Fruit fly (Drosophila melanogaster) whole organism, embryonic: ENCODE data around the gene Gk1.
A peak's percentile ranks its signal among the peaks of the same experiment; 100 is the strongest.

Experiments
- CG15073 ChIP-seq: fragments of 200-800 bp; sonication (Bioruptor generic); optimal IDR thresholded peaks from 2 replicates; lab custom pipeline; 2016; ENCODE audit warnings: missing biosample characterization, missing genetic modification characterization
- CG4328 ChIP-seq: fragments of 200-800 bp; sonication (Bioruptor generic); optimal IDR thresholded peaks from 3 replicates; lab custom pipeline; 2017; ENCODE audit warnings: missing biosample characterization, missing genetic modification reagents, missing genetic modification characterization
- E2f2 ChIP-seq: fragments of 200-800 bp; sonication (Bioruptor generic); IDR thresholded peaks from 2 replicates; pipeline ENCODE4 v1.3.6; 2022; ENCODE audit warnings: missing biosample characterization, missing genetic modification characterization
- Spps ChIP-seq: fragments of 200-800 bp; sonication (Bioruptor generic); optimal IDR thresholded peaks from 2 replicates; lab custom pipeline; 2018; ENCODE audit warnings: missing biosample characterization, mild to moderate bottlenecking, missing genetic modification characterization

dm6 chr3L:223019-223902 is 17.6 kb upstream of the Gk1 start, which contains the start of the genes pyx and CG33229:
- TF ChIP-seq CG4328 (peak; percentile 77), Spps (tag; lab: Kevin White, UChicago) (no peak), E2f2 (GFP tag; lab: Robert Waterston, UW) (peak; percentile 93), CG15073 (GFP tag; lab: Kevin White, UChicago) (peak; percentile 51)
